Fruit fly (Drosophila melanogaster) whole organism, embryonic: Measurements from ENCODE around the gene CG34348.

Experiments used
- CG2889 ChIP-seq: fragments of 200-800 bp; sonication (Bioruptor generic); IDR thresholded peaks from 3 replicates; pipeline ENCODE4 v1.3.6; 2022; ENCODE audit warnings: missing biosample characterization, missing genetic modification characterization
- kay ChIP-seq: fragments of 200-800 bp; sonication (Bioruptor generic); optimal IDR thresholded peaks from 2 replicates; lab custom pipeline; 2016; ENCODE audit warnings: missing biosample characterization, missing genetic modification characterization
- mld ChIP-seq: fragments of 200-800 bp; sonication (Bioruptor generic); IDR thresholded peaks from 3 replicates; pipeline ENCODE4 v1.3.6; 2022; ENCODE audit warnings: missing biosample characterization, missing genetic modification characterization; ENCODE audit not compliant: partially characterized antibody
- nau ChIP-seq: fragments of 200-800 bp; sonication (Bioruptor generic); optimal IDR thresholded peaks from 3 replicates; lab custom pipeline; 2017; ENCODE audit warnings: missing biosample characterization, mild to moderate bottlenecking, missing genetic modification characterization, missing genetic modification reagents
- psq ChIP-seq: fragments of 200-800 bp; sonication (Bioruptor generic); optimal IDR thresholded peaks from 2 replicates; lab custom pipeline; 2017; ENCODE audit warnings: missing biosample characterization, missing genetic modification characterization
- unc-4 ChIP-seq: fragments of 200-800 bp; sonication (Bioruptor generic); IDR thresholded peaks from 2 replicates; pipeline ENCODE4 v1.3.6; 2022; ENCODE audit warnings: missing biosample characterization, missing genetic modification characterization; ENCODE audit not compliant: partially characterized antibody

- TF ChIP-seq kay (GFP tag; lab: Kevin White, UChicago), result peak; percentile 58
- TF ChIP-seq unc-4 (GFP tag; lab: Robert Waterston, UW), result no peak
- no peak for TF ChIP-seq mld
- no peak for TF ChIP-seq nau (GFP tag; lab: Kevin White, UChicago)
- 0 out of 3 replicates have a peak, but pooled peaks have one; percentile 20 for TF ChIP-seq CG2889 (GFP tag; lab: Robert Waterston, UW)
- TF ChIP-seq psq (GFP tag; lab: Kevin White, UChicago), result no peak
Measured at dm6 chrX:11338047-11338747, 1.5 kb upstream of the CG34348 start.
